Worm (Caenorhabditis elegans) whole organism, L4/young adult: ENCODE data around the gene fbxb-29.
"Not testable (repeated sequence)": the region's sequence is repeated elsewhere in the genome, so short reads cannot be mapped to it uniquely, and the experiment has no call there.

Experiments
- W03F9.2 ChIP-seq: fragments of 150-350 bp; optimal IDR thresholded peaks from 2 replicates; lab custom pipeline; 2014; ENCODE audit warnings: missing biosample characterization, missing genetic modification characterization
- dao-5 ChIP-seq: sonication (generic microtip); optimal IDR thresholded peaks from 2 replicates; lab custom pipeline; 2016; ENCODE audit warnings: missing genotype, missing genetic modification characterization, moderate library complexity, missing compliant biosample characterization
- him-1 ChIP-seq: sonication (generic microtip); optimal IDR thresholded peaks from 2 replicates; lab custom pipeline; 2016; ENCODE audit warnings: missing genotype, missing genetic modification reagents, missing genetic modification characterization, missing compliant biosample characterization

fbxb-29 gene

ce11 chrII:991300-991699 lies 8.1 kb downstream of the fbxb-29 start, which contains the start of gene fbxc-42:
Gene fbxc-42 (plus strand): TSS chrII:991600.
- TF ChIP-seq W03F9.2 (no peak), him-1 (tag; lab: Kevin White, UChicago) (no peak), dao-5 (tag; lab: Kevin White, UChicago) (no peak)

- TF ChIP-seq W03F9.2 (no peak), dao-5 (tag; lab: Kevin White, UChicago) (no peak), him-1 (tag; lab: Kevin White, UChicago) (no peak)
Measured at ce11 chrII:988437-988836, 11.0 kb downstream of the fbxb-29 start, which contains the start of gene fbxc-39. Gene fbxc-39 (plus strand): TSS chrII:988737.

DNA sequence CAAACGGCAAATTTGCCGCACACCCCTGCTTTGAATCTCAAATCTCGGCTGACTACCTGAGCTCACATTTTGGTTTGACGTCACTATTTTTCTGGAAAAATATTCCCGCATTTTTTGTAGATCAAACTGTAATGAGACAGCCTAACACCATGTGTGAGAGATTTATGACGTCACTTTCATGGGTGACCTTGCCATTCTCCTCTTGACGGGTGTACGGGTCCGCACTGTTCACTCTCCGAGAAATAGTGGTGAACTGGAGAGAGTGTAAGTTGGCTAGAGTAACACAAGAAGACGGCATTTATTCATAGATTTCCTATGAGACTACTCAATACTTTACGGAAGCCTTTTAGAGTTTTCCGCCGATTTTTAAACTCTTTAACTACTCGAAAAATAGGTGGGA lies 13.7 kb downstream of the fbxb-29 start, which contains the start of gene fbxc-40:
Gene fbxc-40, plus strand, starts transcription at position 301 of the 400 bp plus-strand sequence.
- not testable (repeated sequence) for TF ChIP-seq him-1 (tag; lab: Kevin White, UChicago); dao-5 (tag; lab: Kevin White, UChicago); W03F9.2

ce11 chrII:982842-983241 lies 16.6 kb downstream of the fbxb-29 start, which contains the start of gene srh-274:
Gene srh-274 (plus strand): TSS chrII:983142.
- TF ChIP-seq him-1 (tag; lab: Kevin White, UChicago) (no peak), W03F9.2 (no peak), dao-5 (tag; lab: Kevin White, UChicago) (no peak)

ce11 chrII:979135-979534 lies 20.3 kb downstream of the fbxb-29 start, which contains the start of the genes fbxc-17 and fbxc-15:
Gene fbxc-17 (minus strand): TSS chrII:979235.
Gene fbxc-15 (plus strand): TSS chrII:979423.
- TF ChIP-seq W03F9.2: no peak
- TF ChIP-seq dao-5 (tag; lab: Kevin White, UChicago): no peak
- TF ChIP-seq him-1 (tag; lab: Kevin White, UChicago): no peak

- TF ChIP-seq him-1 (tag; lab: Kevin White, UChicago) (no peak), W03F9.2 (no peak), dao-5 (tag; lab: Kevin White, UChicago) (no peak)
Measured at ce11 chrII:973999-974398, 25.4 kb downstream of the fbxb-29 start, which contains the start of gene fbxc-14. Gene fbxc-14 (plus strand): TSS chrII:974299.

- no peak for TF ChIP-seq him-1 (tag; lab: Kevin White, UChicago)
- TF ChIP-seq W03F9.2: no peak
- TF ChIP-seq dao-5 (tag; lab: Kevin White, UChicago): no peak
Measured at ce11 chrII:972850-973249, 26.5 kb downstream of the fbxb-29 start, which contains the start of gene C32B5.15. Gene C32B5.15 (minus strand): TSS chrII:972950.

DNA sequence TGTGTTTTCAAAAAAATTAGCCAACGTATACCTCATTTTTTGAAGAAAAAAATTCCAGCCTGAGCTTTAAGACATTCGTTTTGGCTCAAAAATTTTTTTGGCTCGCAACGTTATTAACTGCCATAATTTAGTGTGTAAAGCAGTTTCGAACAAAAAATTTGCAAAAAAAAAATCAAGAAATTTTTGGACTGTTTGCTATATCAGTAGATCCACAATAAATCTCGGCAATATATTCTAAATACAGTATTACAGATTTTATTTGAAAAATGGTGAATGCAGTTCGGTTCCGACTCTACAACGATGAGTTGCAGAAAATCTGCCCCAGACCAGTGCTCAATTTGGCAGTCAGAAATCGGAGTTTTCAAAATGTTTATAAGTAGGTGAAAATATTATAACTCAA lies 31.3 kb downstream of the fbxb-29 start, which contains the start of gene C32B5.6:
Gene C32B5.6, plus strand, starts transcription at position 301 of the 400 bp plus-strand sequence.
- not testable (repeated sequence) for TF ChIP-seq dao-5 (tag; lab: Kevin White, UChicago); W03F9.2; him-1 (tag; lab: Kevin White, UChicago)

ce11 chrII:966962-967361 lies 32.4 kb downstream of the fbxb-29 start, which contains the start of gene fbxc-18:
Gene fbxc-18 (minus strand): TSS chrII:967062.
- TF ChIP-seq him-1 (tag; lab: Kevin White, UChicago); W03F9.2; dao-5 (tag; lab: Kevin White, UChicago): not testable (repeated sequence)

DNA sequence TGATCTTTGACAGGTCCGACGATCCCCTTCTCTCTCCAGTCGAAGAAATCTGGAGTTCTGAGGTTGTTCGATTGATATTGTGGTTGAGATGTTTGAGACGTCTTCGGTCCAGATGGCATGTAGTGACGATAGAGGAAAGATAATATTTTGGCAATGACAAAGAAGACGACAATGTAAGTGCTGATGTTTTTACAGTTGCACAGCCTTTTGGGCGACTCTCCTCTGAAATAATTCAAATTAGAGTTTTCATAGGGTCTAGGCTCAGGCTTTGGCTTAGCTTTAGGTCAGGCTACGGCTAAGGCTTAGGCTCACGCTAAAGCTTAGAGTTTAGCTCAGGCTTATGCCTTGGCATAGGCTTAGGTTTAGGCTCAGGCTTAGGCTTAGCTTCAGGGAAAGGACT lies 37.4 kb downstream of the fbxb-29 start, which contains the start of gene C32B5.13:
Gene C32B5.13, minus strand, starts transcription at position 101 of the 400 bp plus-strand sequence.
- no peak for TF ChIP-seq dao-5 (tag; lab: Kevin White, UChicago)
- TF ChIP-seq W03F9.2: no peak
- TF ChIP-seq him-1 (tag; lab: Kevin White, UChicago): no peak

DNA sequence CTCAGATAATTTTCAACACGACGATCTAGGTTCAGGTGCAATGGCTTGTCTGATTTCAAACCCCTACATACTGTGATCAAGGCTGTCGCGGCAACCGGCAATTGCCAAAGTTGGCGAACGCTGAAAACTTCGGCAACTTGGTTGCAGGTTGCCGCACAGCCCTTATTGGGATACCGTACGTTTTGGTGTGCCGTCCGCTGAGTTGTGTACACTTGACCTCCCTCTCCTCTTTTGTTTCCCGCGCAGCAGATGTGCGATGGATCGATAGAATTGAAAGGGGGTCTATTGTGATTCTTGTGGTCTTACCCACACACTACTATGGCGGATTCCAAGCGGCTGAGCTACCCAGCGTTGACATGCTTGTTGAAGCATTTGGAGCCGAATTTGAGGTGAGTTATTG lies 39.2 kb downstream of the fbxb-29 start, which contains the start of the genes C32B5.18 and C32B5.7:
Gene C32B5.18, plus strand, starts transcription at position 301 of the 400 bp plus-strand sequence.
Gene C32B5.7, plus strand, starts transcription at position 311 of the 400 bp plus-strand sequence.
- TF ChIP-seq dao-5 (tag; lab: Kevin White, UChicago) (no peak), him-1 (tag; lab: Kevin White, UChicago) (no peak), W03F9.2 (no peak)

ce11 chrII:958618-959017 lies 40.8 kb downstream of the fbxb-29 start, which contains the start of gene sdz-4:
Gene sdz-4 (plus strand): TSS chrII:958918.
- no peak for TF ChIP-seq him-1 (tag; lab: Kevin White, UChicago)
- TF ChIP-seq W03F9.2: no peak
- TF ChIP-seq dao-5 (tag; lab: Kevin White, UChicago): no peak

DNA sequence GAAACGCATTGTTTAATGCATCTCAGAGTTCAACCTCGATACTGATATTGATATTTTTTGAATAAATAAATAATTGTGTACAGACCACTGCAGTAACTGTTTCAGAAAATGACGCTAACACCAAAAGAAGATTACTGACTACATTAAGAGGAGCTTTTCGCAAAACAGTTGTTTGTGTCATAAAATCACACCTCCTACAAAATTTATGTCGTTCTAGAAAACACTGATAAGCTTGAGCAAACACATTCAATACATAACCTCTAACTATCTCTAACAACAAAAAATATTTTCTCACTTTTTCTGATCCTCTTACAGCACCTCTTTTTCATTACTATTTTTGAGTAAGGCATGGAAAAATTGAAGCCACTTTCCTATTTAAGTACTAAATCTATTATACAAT lies 44.8 kb downstream of the fbxb-29 start, which contains the start of gene fbxc-7:
Gene fbxc-7, plus strand, starts transcription at position 301 of the 400 bp plus-strand sequence.
- not testable (repeated sequence) for TF ChIP-seq W03F9.2; dao-5 (tag; lab: Kevin White, UChicago); him-1 (tag; lab: Kevin White, UChicago)

DNA sequence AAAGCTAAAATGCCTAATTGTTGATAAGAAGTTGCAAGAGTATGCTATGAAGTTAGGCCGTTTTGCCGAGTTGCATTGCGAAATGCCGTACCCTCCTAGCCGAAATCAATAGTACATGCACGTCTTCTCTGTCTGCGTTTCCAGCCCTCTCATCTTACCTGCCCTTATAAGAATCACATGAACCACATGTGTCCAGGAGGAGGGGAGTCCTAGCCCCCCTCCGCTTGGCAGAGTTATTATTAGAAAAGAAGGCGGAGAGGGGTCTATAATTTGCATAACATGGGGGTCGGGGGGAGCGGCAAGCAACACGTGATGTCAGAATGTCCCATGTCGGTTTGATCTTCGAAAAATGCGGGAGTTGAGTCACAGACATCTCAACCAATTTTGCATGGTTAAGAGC lies 46.3 kb downstream of the fbxb-29 start:
- TF ChIP-seq dao-5 (tag; lab: Kevin White, UChicago) (no peak), W03F9.2 (no peak), him-1 (tag; lab: Kevin White, UChicago) (no peak)
